Worm (Caenorhabditis elegans) whole organism, L4/young adult: ENCODE measurements around the gene flp-11.

Experiments used
- W03F9.2 ChIP-seq: fragments of 150-350 bp; optimal IDR thresholded peaks from 2 replicates; lab custom pipeline; 2014; ENCODE audit warnings: missing biosample characterization, missing genetic modification characterization
- dao-5 ChIP-seq: sonication (generic microtip); optimal IDR thresholded peaks from 2 replicates; lab custom pipeline; 2016; ENCODE audit warnings: missing genotype, missing genetic modification characterization, moderate library complexity, missing compliant biosample characterization
- him-1 ChIP-seq: sonication (generic microtip); optimal IDR thresholded peaks from 2 replicates; lab custom pipeline; 2016; ENCODE audit warnings: missing genotype, missing genetic modification reagents, missing genetic modification characterization, missing compliant biosample characterization

Gene flp-11

DNA sequence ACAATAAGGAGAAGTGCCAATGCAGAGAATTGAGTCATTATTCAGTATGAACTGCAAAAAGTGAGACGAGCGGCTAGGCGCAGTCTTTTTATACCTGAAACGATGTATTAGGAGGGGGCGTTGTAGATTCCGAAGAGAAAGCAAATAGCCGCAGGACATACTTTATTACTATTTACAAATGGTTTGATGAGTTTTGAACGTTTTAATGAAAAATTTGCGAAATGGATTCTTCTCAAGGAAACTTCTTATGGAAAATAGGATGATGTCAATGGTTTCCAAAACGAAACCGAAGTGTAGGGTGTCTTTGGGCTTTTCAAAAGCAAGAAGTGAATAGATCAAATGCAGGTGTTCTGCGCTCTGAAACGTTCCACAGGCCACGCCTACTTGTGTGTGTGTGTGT is at the start of gene flp-11:
TSS of gene flp-11 (minus strand) at position 101 of the 400 bp plus-strand sequence.
- TF ChIP-seq him-1 (tag; lab: Kevin White, UChicago) (no peak), W03F9.2 (tag; lab: Kevin White, UChicago) (no peak), dao-5 (tag; lab: Kevin White, UChicago) (no peak)

DNA sequence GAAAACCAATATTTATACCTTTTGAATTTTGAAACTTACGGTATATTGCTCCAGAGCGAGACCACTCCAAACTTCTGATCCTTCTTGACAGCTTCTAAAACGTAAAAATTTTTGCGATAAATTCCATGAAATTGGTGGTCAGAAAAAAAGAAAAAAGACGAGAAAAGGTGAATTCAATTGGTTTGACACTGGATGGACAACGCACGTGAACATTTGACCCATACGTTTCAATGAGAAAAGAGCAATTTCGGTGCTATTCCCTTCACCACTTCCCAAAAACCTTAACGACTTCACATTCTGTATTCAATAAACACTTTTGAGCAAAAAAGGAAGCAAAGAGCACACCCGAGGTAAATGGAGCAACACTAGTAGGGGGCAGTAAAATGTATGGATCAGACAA is 49.5 kb upstream of the flp-11 start, which contains the start of gene acc-3:
TSS of gene acc-3 (minus strand) at position 101 of the 400 bp plus-strand sequence.
- TF ChIP-seq W03F9.2 (tag; lab: Kevin White, UChicago), result no peak
- no peak for TF ChIP-seq him-1 (tag; lab: Kevin White, UChicago)
- no peak for TF ChIP-seq dao-5 (tag; lab: Kevin White, UChicago)

DNA sequence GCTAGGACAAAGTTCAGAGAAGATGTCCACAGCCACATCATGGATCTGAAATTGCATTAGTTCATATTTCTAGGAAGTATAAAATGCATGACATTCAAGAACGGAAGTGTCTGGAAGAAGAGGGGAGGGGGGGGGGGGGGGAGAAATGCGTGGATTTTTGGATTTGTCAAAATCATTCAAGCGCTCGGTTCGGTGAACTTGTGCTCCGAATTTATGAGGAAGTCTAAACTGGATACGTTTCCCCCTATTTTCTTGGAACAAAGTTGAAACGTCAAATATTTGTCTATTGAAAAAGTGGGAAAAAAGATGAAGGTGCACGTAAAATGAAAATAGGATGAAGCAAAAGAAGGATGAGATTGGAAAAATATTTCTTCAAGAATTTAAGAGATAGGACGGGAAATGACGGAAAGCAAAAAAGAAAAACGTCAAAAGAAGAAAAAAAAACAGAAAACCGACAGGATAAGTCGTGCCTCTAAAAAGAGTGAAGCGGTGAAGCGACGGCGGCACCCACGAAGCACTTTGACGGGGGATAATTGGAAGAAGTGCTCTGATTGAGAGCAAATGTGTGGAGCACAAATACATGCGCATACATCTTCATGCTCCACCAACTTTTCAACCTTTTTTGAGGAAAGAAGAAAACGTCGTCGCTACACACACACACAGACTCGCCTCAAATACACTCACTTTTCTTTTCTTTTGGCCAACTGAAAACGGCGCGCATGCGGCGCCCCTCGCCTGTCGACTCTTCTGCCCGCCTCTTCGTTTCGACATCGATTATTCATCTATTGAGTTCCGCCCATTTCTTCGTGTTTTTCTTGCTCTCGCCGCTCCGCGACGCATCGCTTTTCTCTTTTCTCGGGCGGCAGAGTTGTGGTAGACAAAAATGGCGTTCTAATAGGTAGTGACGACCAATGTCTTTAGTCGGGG is 42.9 kb upstream of the flp-11 start, which contains the start of gene F55D10.4:
TSS of gene F55D10.4 (minus strand) at position 51 of the 927 bp plus-strand sequence.
- TF ChIP-seq dao-5 (tag; lab: Kevin White, UChicago) (no peak), W03F9.2 (tag; lab: Kevin White, UChicago) (no peak), him-1 (tag; lab: Kevin White, UChicago) (peak; percentile 49)

DNA sequence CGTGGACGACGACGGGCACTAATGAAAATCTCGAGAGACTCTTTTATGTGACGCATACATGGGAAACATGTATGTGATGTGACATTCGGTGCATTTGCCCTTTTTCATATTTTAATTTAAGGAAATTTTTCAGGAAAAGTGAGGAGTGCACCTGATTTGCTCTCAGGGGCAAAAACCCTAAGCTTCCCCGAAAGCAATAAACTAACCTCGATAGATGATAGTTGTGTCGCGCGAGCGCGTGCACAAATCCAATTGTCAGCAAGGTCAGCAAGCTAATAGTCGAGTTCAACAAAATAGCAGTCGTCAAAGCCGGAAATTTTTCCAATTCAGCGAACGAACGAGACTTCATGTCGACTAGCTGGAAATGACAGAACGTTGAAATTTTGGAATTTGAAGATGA is 40.2 kb upstream of the flp-11 start:
- no peak for TF ChIP-seq him-1 (tag; lab: Kevin White, UChicago)
- no peak for TF ChIP-seq W03F9.2 (tag; lab: Kevin White, UChicago)

DNA sequence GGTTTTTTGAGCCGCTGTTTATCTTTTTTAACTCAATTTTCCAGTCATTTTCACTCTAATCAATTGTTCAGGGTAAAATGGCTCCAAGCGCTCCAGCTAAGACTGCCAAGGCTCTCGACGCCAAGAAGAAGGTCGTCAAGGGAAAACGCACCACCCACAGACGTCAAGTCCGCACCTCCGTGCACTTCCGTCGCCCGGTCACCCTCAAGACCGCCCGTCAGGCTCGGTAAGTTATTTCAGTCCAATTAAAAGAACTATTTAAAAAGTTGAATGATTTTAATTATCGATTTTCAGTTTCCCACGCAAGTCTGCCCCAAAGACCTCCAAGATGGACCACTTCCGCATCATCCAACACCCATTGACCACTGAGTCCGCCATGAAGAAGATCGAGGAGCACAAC is 37.2 kb upstream of the flp-11 start, which contains the start of gene rpl-25.1:
TSS of gene rpl-25.1 (plus strand) at position 72 of the 400 bp plus-strand sequence.
- TF ChIP-seq dao-5 (tag; lab: Kevin White, UChicago) (no peak), him-1 (tag; lab: Kevin White, UChicago) (no peak), W03F9.2 (tag; lab: Kevin White, UChicago) (no peak)

DNA sequence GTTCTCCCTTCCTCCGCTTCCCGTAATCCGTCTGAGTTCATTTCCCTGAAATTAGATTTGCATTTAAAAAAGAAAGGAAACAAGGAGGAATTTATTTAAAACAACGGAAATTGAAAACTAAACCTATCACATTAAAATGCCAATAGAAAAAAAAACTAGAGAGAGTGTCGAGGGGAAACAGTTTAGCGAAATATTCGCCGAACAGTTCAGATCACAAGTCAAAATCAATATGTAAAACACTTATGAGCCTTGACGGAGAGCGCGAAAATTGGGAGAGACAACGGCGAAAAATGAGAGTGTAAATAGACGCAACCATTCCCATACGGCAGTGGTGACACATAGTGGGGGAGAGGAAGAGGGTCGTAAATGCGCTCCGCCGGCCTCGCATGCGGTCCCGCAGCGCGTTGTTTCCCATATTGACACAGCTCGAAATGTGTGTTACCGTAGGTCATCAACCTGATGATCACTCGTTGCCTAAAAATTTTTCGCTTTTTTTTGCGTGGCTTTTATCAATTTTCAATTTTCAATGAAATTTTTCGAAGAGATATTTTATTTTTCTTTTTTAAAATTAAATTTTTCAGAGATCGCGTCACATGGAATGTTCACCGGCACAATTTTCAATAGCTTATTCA is 33.9 kb upstream of the flp-11 start, which contains the start of the genes dnj-14 and glit-1:
TSS of gene dnj-14 (minus strand) at position 51 of the 632 bp plus-strand sequence.
TSS of gene glit-1 (plus strand) at position 582 of the 632 bp plus-strand sequence.
- TF ChIP-seq dao-5 (tag; lab: Kevin White, UChicago), result peak; percentile 19
- peak; percentile 74 for TF ChIP-seq him-1 (tag; lab: Kevin White, UChicago)
- TF ChIP-seq W03F9.2 (tag; lab: Kevin White, UChicago), result peak; percentile 73

DNA sequence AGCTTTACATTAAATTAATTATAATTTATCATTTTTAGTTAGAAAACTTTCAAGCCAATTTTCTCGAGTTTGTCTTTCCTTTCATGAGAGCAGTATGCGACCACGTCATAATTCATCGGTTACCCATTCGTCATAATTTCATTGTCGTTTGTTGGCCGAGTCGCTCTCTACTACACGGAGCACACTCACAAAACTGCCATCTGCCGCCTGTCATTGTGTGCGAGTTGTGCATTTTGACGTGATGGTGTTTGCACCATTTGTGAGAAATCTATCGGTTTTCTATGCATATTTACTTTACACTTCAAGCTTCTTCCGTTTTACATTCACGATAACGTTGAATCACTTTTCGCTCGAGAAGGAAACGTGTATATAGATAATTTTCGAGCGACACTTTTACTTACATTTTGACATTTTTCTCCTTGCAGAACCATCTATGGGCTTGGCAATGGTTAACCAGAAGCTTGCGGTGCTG is 28.9 kb upstream of the flp-11 start, which contains the start of gene dhhc-10:
TSS of gene dhhc-10 (plus strand) at position 422 of the 472 bp plus-strand sequence.
- TF ChIP-seq dao-5 (tag; lab: Kevin White, UChicago), result no peak
- TF ChIP-seq W03F9.2 (tag; lab: Kevin White, UChicago), result peak; percentile 11
- no peak for TF ChIP-seq him-1 (tag; lab: Kevin White, UChicago)

DNA sequence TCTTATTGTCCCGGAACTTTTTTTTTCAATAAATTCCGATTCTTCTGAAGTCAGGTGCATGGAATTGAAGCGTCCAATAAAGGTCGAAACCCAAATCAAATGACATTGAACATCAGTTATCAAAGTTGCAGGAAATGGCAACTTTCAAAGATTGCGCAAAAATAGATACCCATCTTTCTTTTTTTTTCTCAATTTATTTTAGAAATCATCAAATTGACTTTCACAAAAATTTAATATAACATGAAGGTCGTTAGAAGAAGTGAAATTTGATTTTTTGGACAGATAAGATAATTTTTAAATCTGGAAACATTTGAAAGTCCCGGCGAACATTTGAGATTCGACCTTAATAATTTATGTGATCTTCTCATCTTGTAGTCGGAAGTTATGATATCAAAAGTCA is 27.7 kb upstream of the flp-11 start:
- TF ChIP-seq him-1 (tag; lab: Kevin White, UChicago), result no peak
- no peak for TF ChIP-seq W03F9.2 (tag; lab: Kevin White, UChicago)
- no peak for TF ChIP-seq dao-5 (tag; lab: Kevin White, UChicago)

DNA sequence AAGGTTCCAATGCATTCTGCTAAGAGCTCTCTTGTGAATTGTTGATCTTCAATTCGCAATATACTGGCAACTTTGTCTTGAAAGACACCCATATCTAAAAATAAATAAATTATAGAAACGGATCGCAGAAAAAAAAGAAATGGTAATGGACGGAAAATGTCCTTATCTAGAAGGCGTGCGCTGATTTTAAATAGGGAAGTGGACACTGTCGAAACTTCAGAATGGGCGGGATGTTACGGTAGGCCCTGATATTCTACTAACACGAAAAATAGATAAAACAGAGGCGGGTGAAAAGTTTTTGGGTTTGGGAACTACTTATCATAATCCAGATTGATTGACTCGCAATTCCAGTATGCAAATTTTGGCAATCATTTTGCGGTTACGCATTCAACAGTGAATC is 26.9 kb upstream of the flp-11 start, which contains the start of gene aqp-8:
TSS of gene aqp-8 (minus strand) at position 101 of the 400 bp plus-strand sequence.
- TF ChIP-seq W03F9.2 (tag; lab: Kevin White, UChicago) (no peak), him-1 (tag; lab: Kevin White, UChicago) (no peak)

DNA sequence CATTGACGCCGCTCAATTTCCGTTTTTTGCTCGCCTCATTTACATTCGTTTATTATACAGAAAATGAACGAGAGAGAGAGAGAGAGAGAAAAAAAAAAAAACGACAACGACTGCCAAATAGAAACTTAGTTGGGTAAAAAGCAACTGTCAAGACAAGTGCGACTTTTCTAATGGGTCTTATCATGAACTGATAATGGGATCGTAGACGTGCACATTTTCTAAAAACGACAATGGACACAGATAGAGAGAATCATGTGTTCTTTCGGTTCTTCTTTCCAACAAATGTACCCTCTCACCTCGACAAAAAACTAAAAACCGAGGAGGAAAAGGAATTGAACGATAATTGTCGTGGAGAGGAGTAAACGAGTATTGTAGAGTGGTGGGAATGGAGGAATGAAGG is 22.2 kb upstream of the flp-11 start:
- TF ChIP-seq W03F9.2 (tag; lab: Kevin White, UChicago) (no peak), him-1 (tag; lab: Kevin White, UChicago) (no peak), dao-5 (tag; lab: Kevin White, UChicago) (no peak)

DNA sequence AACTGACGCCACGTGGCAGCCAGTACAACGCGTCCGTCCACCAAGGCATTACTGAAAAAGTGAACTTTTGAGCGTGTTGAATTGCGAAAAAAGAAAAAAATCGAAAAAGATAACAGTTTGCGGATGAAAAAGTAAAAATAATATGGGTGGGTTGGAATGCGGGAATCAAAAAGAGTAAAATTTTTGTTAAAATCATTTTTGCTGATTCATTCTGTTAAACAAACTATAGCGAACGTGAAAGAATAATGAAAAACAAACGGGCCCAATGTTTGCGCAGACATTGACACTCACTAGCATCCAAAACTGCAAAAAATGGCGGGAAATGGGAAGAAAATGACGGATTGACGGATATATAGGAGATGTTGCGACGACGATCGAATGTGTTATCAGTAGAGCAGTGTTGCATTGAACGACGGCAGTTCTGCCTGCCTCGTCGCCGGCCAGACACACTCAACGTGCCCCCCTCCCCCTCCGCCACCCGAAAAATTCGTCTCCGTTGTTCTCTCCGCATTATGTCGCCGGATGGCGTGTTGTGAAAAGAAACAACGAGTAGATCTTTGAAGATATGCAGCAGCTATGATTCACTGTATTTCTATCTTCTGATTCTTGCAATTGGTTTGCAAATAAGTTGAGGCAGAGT is 21.6 kb upstream of the flp-11 start, which contains the start of gene hyl-2:
TSS of gene hyl-2 (minus strand) at position 51 of the 640 bp plus-strand sequence.
- TF ChIP-seq dao-5 (tag; lab: Kevin White, UChicago) (no peak), W03F9.2 (tag; lab: Kevin White, UChicago) (no peak), him-1 (tag; lab: Kevin White, UChicago) (no peak)

DNA sequence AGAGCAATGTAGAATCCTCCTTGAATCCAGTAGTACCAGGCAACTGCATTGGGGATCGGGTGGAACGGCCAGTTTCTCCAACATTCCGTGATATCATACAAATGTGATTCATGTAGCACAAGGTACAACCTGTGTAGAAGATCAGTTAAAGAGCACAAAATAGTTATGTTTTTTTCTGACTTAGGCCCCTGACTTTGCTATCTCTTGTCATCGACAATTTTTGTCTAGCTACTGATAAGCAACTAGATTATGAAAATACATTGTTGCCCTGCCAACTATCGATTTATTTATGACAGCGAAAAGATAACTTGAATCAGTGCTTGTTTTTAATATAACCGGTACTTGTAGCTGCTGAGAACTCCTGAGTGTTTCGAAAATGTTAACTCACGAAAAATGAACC is 20.3 kb upstream of the flp-11 start:
- TF ChIP-seq dao-5 (tag; lab: Kevin White, UChicago), result no peak
- no peak for TF ChIP-seq him-1 (tag; lab: Kevin White, UChicago)
- TF ChIP-seq W03F9.2 (tag; lab: Kevin White, UChicago), result no peak
